Worm (Caenorhabditis elegans) whole organism, L4 larva: ENCODE data around the gene Y52E8A.3.

Source experiments
- D1046.2 ChIP-seq: fragments of 200-800 bp; sonication (Bioruptor generic); IDR thresholded peaks from 2 replicates; pipeline ENCODE4 v1.3.6; 2022; ENCODE audit warnings: missing genetic modification characterization, missing compliant biosample characterization
- F37D6.2 ChIP-seq: sonication (generic microtip); optimal IDR thresholded peaks from 2 replicates; lab custom pipeline; 2016; ENCODE audit warnings: mild to moderate bottlenecking, missing genetic modification characterization, missing compliant biosample characterization
- T20F7.1 ChIP-seq: fragments of 200-800 bp; sonication (Bioruptor generic); optimal IDR thresholded peaks from 2 replicates; lab custom pipeline; 2018; ENCODE audit warnings: mild to moderate bottlenecking, missing genetic modification characterization, missing compliant biosample characterization
- Y48G9A.11 ChIP-seq: fragments of 200-800 bp; sonication (Bioruptor generic); IDR thresholded peaks from 2 replicates; pipeline ENCODE4 v1.3.6; 2022; ENCODE audit warnings: missing genetic modification reagents, missing genetic modification characterization, missing compliant biosample characterization
- aha-1 ChIP-seq: fragments of 150-350 bp; peaks from one replicate; lab custom pipeline; 2014; ENCODE audit warnings: missing biosample characterization, missing genetic modification characterization
- ceh-28 ChIP-seq: fragments of 150-350 bp; optimal IDR thresholded peaks from 2 replicates; lab custom pipeline; 2014; ENCODE audit warnings: missing biosample characterization, missing genetic modification reagents, missing genetic modification characterization
- ces-1 ChIP-seq: fragments of 150-350 bp; sonication (generic microtip); optimal IDR thresholded peaks from 4 replicates; lab custom pipeline; 2014; ENCODE audit warnings: missing biosample characterization, missing genetic modification reagents, missing genetic modification characterization
- daf-12 ChIP-seq: fragments of 150-350 bp; optimal IDR thresholded peaks from 2 replicates; lab custom pipeline; 2014; ENCODE audit warnings: missing biosample characterization, missing genetic modification reagents, missing genetic modification characterization
- daf-16 ChIP-seq, 3 experiments: sonication (generic microtip); optimal IDR thresholded peaks; 2 replicates each; lab custom pipeline; 2016 to 2017; ENCODE audit warnings: missing genetic modification characterization in 3 of 3, missing genetic modification reagents in 3 of 3, mild to moderate bottlenecking in 2 of 3, missing compliant biosample characterization in 2 of 3, missing biosample characterization in 1 of 3, moderate library complexity in 1 of 3
- daf-8 ChIP-seq: fragments of 200-800 bp; sonication (Bioruptor generic); IDR thresholded peaks from 2 replicates; pipeline ENCODE4 v1.3.6; 2022; ENCODE audit warnings: missing genetic modification characterization, missing compliant biosample characterization
- duxl-1 ChIP-seq: sonication (generic microtip); optimal IDR thresholded peaks from 2 replicates; lab custom pipeline; 2016; ENCODE audit warnings: mild to moderate bottlenecking, missing genetic modification characterization, moderate library complexity, missing compliant biosample characterization; ENCODE audit not compliant: poor library complexity
- dve-1 ChIP-seq: sonication (generic microtip); optimal IDR thresholded peaks from 2 replicates; lab custom pipeline; 2017; ENCODE audit warnings: antibody characterized with exemption, mild to moderate bottlenecking, missing genetic modification characterization, missing compliant biosample characterization; ENCODE audit not compliant: insufficient read depth
- egl-43 ChIP-seq: fragments of 200-800 bp; sonication (Bioruptor generic); IDR thresholded peaks from 2 replicates; pipeline ENCODE4 v1.3.6; 2022; ENCODE audit warnings: missing genetic modification reagents, missing genetic modification characterization, missing compliant biosample characterization
- fkh-10 ChIP-seq: fragments of 150-350 bp; optimal IDR thresholded peaks from 2 replicates; lab custom pipeline; 2014; ENCODE audit warnings: missing biosample characterization, missing genetic modification reagents, missing genetic modification characterization
- fos-1 ChIP-seq: fragments of 150-350 bp; optimal IDR thresholded peaks from 2 replicates; lab custom pipeline; 2014; ENCODE audit warnings: missing biosample characterization, missing genetic modification characterization
- hif-1 ChIP-seq, 2 experiments: sonication (generic microtip); optimal IDR thresholded peaks; 2 replicates each; lab custom pipeline; 2016 to 2017; ENCODE audit warnings: missing compliant biosample characterization in 2 of 2, missing genetic modification characterization in 2 of 2, missing genetic modification reagents in 2 of 2, missing genotype in 2 of 2, mild to moderate bottlenecking in 1 of 2
- lim-7 ChIP-seq: fragments of 200-800 bp; sonication (Bioruptor generic); IDR thresholded peaks from 2 replicates; pipeline ENCODE4 v1.3.6; 2022; ENCODE audit warnings: missing genetic modification characterization, missing compliant biosample characterization
- lin-1 ChIP-seq: fragments of 200-800 bp; sonication (Bioruptor generic); IDR thresholded peaks from 2 replicates; pipeline ENCODE4 v1.3.6; 2022; ENCODE audit warnings: missing genetic modification reagents, missing genetic modification characterization, missing compliant biosample characterization
- lin-38 ChIP-seq: fragments of 200-800 bp; sonication (Bioruptor generic); IDR thresholded peaks from 2 replicates; pipeline ENCODE4 v1.3.6; 2022; ENCODE audit warnings: missing genetic modification reagents, missing genetic modification characterization, missing compliant biosample characterization
- madf-5 ChIP-seq, 2 experiments: fragments of 200-800 bp; sonication (Bioruptor generic); IDR thresholded peaks; 2 replicates each; pipeline ENCODE4 v1.3.6; 2022; ENCODE audit warnings: missing compliant biosample characterization in 2 of 2, missing genetic modification characterization in 2 of 2
- madf-9 ChIP-seq: fragments of 200-800 bp; sonication (Bioruptor generic); conservative IDR thresholded peaks from 2 replicates; pipeline ENCODE4 v1.3.6; 2022; ENCODE audit warnings: missing genetic modification reagents, missing genetic modification characterization, missing compliant biosample characterization
- mdl-1 ChIP-seq, 2 experiments: fragments of 150-350 bp in 1 of 2; sonication (generic microtip) in 1 of 2; optimal IDR thresholded peaks; 2 replicates each; lab custom pipeline; 2014 to 2017; ENCODE audit warnings: missing biosample characterization in 2 of 2, missing genetic modification characterization in 2 of 2
- mep-1 ChIP-seq: fragments of 150-350 bp; sonication (generic microtip); optimal IDR thresholded peaks from 3 replicates; lab custom pipeline; 2014; ENCODE audit warnings: missing biosample characterization, missing genetic modification characterization
- nhr-11 ChIP-seq: fragments of 150-350 bp; optimal IDR thresholded peaks from 2 replicates; lab custom pipeline; 2014; ENCODE audit warnings: missing biosample characterization, missing genetic modification characterization
- nhr-237 ChIP-seq: sonication (generic microtip); optimal IDR thresholded peaks from 2 replicates; lab custom pipeline; 2017; ENCODE audit warnings: missing biosample characterization, missing genetic modification characterization
- nhr-28 ChIP-seq: fragments of 150-350 bp; optimal IDR thresholded peaks from 2 replicates; lab custom pipeline; 2014; ENCODE audit warnings: missing biosample characterization, missing genetic modification characterization
- nhr-42 ChIP-seq: fragments of 200-800 bp; sonication (Bioruptor generic); IDR thresholded peaks from 2 replicates; pipeline ENCODE4 v1.3.6; 2022; ENCODE audit warnings: missing genetic modification characterization, missing compliant biosample characterization
- nhr-6 ChIP-seq: fragments of 150-350 bp; optimal IDR thresholded peaks from 2 replicates; lab custom pipeline; 2014; ENCODE audit warnings: missing biosample characterization, missing genetic modification characterization
- pqm-1 ChIP-seq: sonication (generic microtip); optimal IDR thresholded peaks from 2 replicates; lab custom pipeline; 2017; ENCODE audit warnings: missing biosample characterization, missing genetic modification characterization
- skn-1 ChIP-seq: fragments of 150-350 bp; optimal IDR thresholded peaks from 2 replicates; lab custom pipeline; 2014; ENCODE audit warnings: missing biosample characterization, missing genetic modification characterization
- spr-1 ChIP-seq: sonication (generic microtip); optimal IDR thresholded peaks from 2 replicates; lab custom pipeline; 2016; ENCODE audit warnings: mild to moderate bottlenecking, missing genetic modification characterization, missing compliant biosample characterization
- spr-3 ChIP-seq: fragments of 200-800 bp; sonication (Bioruptor generic); optimal IDR thresholded peaks from 2 replicates; lab custom pipeline; 2018; ENCODE audit warnings: mild to moderate bottlenecking, missing genetic modification characterization, missing compliant biosample characterization
- tag-97 ChIP-seq: fragments of 200-800 bp; sonication (Bioruptor generic); IDR thresholded peaks from 2 replicates; pipeline ENCODE4 v1.3.6; 2022; ENCODE audit warnings: missing genetic modification characterization, missing compliant biosample characterization
- tra-1 ChIP-seq: fragments of 200-800 bp; sonication (Bioruptor generic); IDR thresholded peaks from 2 replicates; pipeline ENCODE4 v1.3.6; 2022; ENCODE audit warnings: missing genetic modification reagents, missing genetic modification characterization, missing compliant biosample characterization
- unc-130 ChIP-seq: sonication (generic microtip); optimal IDR thresholded peaks from 2 replicates; lab custom pipeline; 2016; ENCODE audit warnings: missing genetic modification reagents, missing genetic modification characterization, missing compliant biosample characterization
- unc-62 ChIP-seq, 3 experiments: fragments of 150-350 bp in 1 of 3; sonication (generic microtip); optimal IDR thresholded peaks in 2 of 3; peaks in 1 of 3; 1 replicate in 1 of 3; 2 replicates in 2 of 3; lab custom pipeline; 2014 to 2017; ENCODE audit warnings: missing biosample characterization in 3 of 3, missing genetic modification characterization in 3 of 3, missing genetic modification reagents in 3 of 3, missing genotype in 1 of 3
- zfp-3 ChIP-seq: fragments of 200-800 bp; sonication (Bioruptor generic); conservative IDR thresholded peaks from 2 replicates; pipeline ENCODE4 v1.3.6; 2022; ENCODE audit warnings: missing genetic modification reagents, missing genetic modification characterization, missing compliant biosample characterization
- zip-2 ChIP-seq: fragments of 150-350 bp; optimal IDR thresholded peaks from 2 replicates; lab custom pipeline; 2014; ENCODE audit warnings: missing biosample characterization, missing genetic modification characterization

Y52E8A.3 gene

ce11 chrII:4294189-4294588 is 12.6 kb downstream of the Y52E8A.3 start:
- no peak for TF ChIP-seq zfp-3
- TF ChIP-seq nhr-237 (tag; lab: Kevin White, UChicago) = no peak
- TF ChIP-seq nhr-28 (tag; lab: Kevin White, UChicago) = no peak
- no peak for TF ChIP-seq tra-1 (GFP tag; lab: Robert Waterston, UW)
- TF ChIP-seq D1046.2 (GFP tag; lab: Robert Waterston, UW) = no peak
- no peak for TF ChIP-seq zip-2 (tag; lab: Kevin White, UChicago)
- TF ChIP-seq spr-1 (tag; lab: Kevin White, UChicago) = no peak
- no peak for TF ChIP-seq mep-1
- no peak for TF ChIP-seq F37D6.2 (tag; lab: Kevin White, UChicago)
- no peak for TF ChIP-seq lin-38 (GFP tag; lab: Robert Waterston, UW)

- no peak for TF ChIP-seq madf-9 (GFP tag; lab: Robert Waterston, UW)
- TF ChIP-seq zip-2 (tag; lab: Kevin White, UChicago) = no peak
- no peak for TF ChIP-seq Y48G9A.11
- TF ChIP-seq fos-1 (tag; lab: Kevin White, UChicago) = no peak
- TF ChIP-seq daf-12 (tag; lab: Kevin White, UChicago) = no peak
- TF ChIP-seq egl-43 (GFP tag; lab: Robert Waterston, UW) = no peak
- no peak for TF ChIP-seq daf-16 (GFP tag; optimal IDR thresholded peaks at IDR 0.05; lab: Kevin White, UChicago)
- TF ChIP-seq daf-16 (tag; optimal IDR thresholded peaks at IDR 0.05; lab: Kevin White, UChicago) = no peak
- no peak for TF ChIP-seq skn-1 (tag; lab: Kevin White, UChicago)
- TF ChIP-seq mdl-1 (tag; optimal IDR thresholded peaks at IDR 0.05; lab: Kevin White, UChicago) = no peak
- TF ChIP-seq aha-1 (tag; lab: Kevin White, UChicago) = peak; percentile 64
- no peak for TF ChIP-seq lin-1 (GFP tag; lab: Robert Waterston, UW)
- no peak for TF ChIP-seq ceh-28 (tag; lab: Kevin White, UChicago)
- TF ChIP-seq tag-97 = no peak
- no peak for TF ChIP-seq nhr-11
- peak in 1 of 2 experiments; percentile 55 for TF ChIP-seq unc-62 (GFP tag; optimal IDR thresholded peaks at IDR 0.05 in 1 of 2; lab: Kevin White, UChicago)
- no peak for TF ChIP-seq unc-62 (tag; optimal IDR thresholded peaks at IDR 0.05; lab: Kevin White, UChicago)
- TF ChIP-seq nhr-42 = no peak
Measured at ce11 chrII:4293027-4293522, 13.7 kb downstream of the Y52E8A.3 start.

- TF ChIP-seq ces-1 (GFP tag; lab: Kevin White, UChicago) (peak; percentile 4), daf-16 (GFP tag; optimal IDR thresholded peaks at IDR 0.05; lab: Kevin White, UChicago) (no peak), daf-16 (tag; optimal IDR thresholded peaks at IDR 0.05; lab: Kevin White, UChicago) (no peak), fkh-10 (GFP tag; lab: Kevin White, UChicago) (peak; percentile 10)
- TF ChIP-seq, all 104 proteins: peak for 2
Measured at ce11 chrII:4291799-4292198, 15.0 kb downstream of the Y52E8A.3 start.

ce11 chrII:4288572-4288971 is 18.2 kb downstream of the Y52E8A.3 start:
- TF ChIP-seq hif-1 (tag; optimal IDR thresholded peaks at IDR 0.05; lab: Kevin White, UChicago) (no peak), zfp-3 (no peak), dve-1 (tag; lab: Kevin White, UChicago) (peak; percentile 15), daf-12 (tag; lab: Kevin White, UChicago) (no peak), daf-8 (GFP tag; lab: Robert Waterston, UW) (no peak), spr-3 (no peak), duxl-1 (tag; lab: Kevin White, UChicago) (no peak), madf-5 (GFP tag; IDR thresholded peaks at IDR 0.05; lab: Robert Waterston, UW) (no peak), nhr-6 (tag; lab: Kevin White, UChicago) (peak; percentile 32), nhr-28 (tag; lab: Kevin White, UChicago) (peak; percentile 4), pqm-1 (tag; lab: Kevin White, UChicago) (peak; percentile 5), aha-1 (tag; lab: Kevin White, UChicago) (no peak), lim-7 (GFP tag; lab: Robert Waterston, UW) (no peak), skn-1 (tag; lab: Kevin White, UChicago) (no peak), unc-62 (GFP tag; optimal IDR thresholded peaks at IDR 0.05 in 1 of 2; lab: Kevin White, UChicago) (peak in 1 of 2 experiments; percentile 27), unc-62 (tag; optimal IDR thresholded peaks at IDR 0.05; lab: Kevin White, UChicago) (no peak), unc-130 (no peak), T20F7.1 (GFP tag; lab: Kevin White, UChicago) (no peak)
